Fruit fly (Drosophila melanogaster) whole organism, embryonic: ENCODE data around the gene mrva.
A peak's percentile ranks its signal among the peaks of the same experiment; 100 is the strongest.

Experiments
- Awh ChIP-seq: fragments of 200-800 bp; sonication (Bioruptor generic); IDR thresholded peaks from 2 replicates; pipeline ENCODE4, ENCODE4 v1.3.6; 2022; ENCODE audit warnings: missing biosample characterization, missing genetic modification characterization
- B-H1 ChIP-seq: fragments of 200-800 bp; sonication (Bioruptor generic); IDR thresholded peaks from 3 replicates; pipeline ENCODE4 v1.3.6; 2022; ENCODE audit warnings: missing biosample characterization, missing genetic modification characterization
- Blimp-1 ChIP-seq: fragments of 200-800 bp; sonication (Bioruptor generic); optimal IDR thresholded peaks from 3 replicates; lab custom pipeline; 2018; ENCODE audit warnings: missing biosample characterization, missing genetic modification characterization, mild to moderate bottlenecking, moderate library complexity, missing genetic modification reagents
- BtbVII ChIP-seq: fragments of 200-800 bp; sonication (Bioruptor generic); optimal IDR thresholded peaks from 3 replicates; lab custom pipeline; 2017; ENCODE audit warnings: missing biosample characterization, mild to moderate bottlenecking, missing genetic modification characterization
- CG11085 ChIP-seq: fragments of 200-800 bp; sonication (Bioruptor generic); IDR thresholded peaks from 2 replicates; pipeline ENCODE4 v1.3.6; 2022; ENCODE audit warnings: missing biosample characterization, missing genetic modification characterization
- CG11247 ChIP-seq: fragments of 200-800 bp; sonication (Bioruptor generic); IDR thresholded peaks from 2 replicates; pipeline ENCODE4 v1.3.6; 2022; ENCODE audit warnings: missing biosample characterization, missing genetic modification characterization
- CG13624 ChIP-seq: fragments of 200-800 bp; sonication (Bioruptor generic); optimal IDR thresholded peaks from 2 replicates; lab custom pipeline; 2016; ENCODE audit warnings: missing biosample characterization, missing genetic modification characterization
- CG15011 ChIP-seq: fragments of 200-800 bp; sonication (Bioruptor generic); optimal IDR thresholded peaks from 3 replicates; lab custom pipeline; 2018; ENCODE audit warnings: missing biosample characterization, mild to moderate bottlenecking, missing genetic modification characterization
- CG15073 ChIP-seq: fragments of 200-800 bp; sonication (Bioruptor generic); optimal IDR thresholded peaks from 2 replicates; lab custom pipeline; 2016; ENCODE audit warnings: missing biosample characterization, missing genetic modification characterization
- CG1529 ChIP-seq: fragments of 200-800 bp; sonication (Bioruptor generic); optimal IDR thresholded peaks from 3 replicates; lab custom pipeline; 2018; ENCODE audit warnings: missing biosample characterization, missing genetic modification characterization
- CG15514 ChIP-seq: fragments of 200-800 bp; sonication (Bioruptor generic); optimal IDR thresholded peaks from 3 replicates; lab custom pipeline; 2017; ENCODE audit warnings: missing biosample characterization, missing genetic modification characterization, mild to moderate bottlenecking, moderate library complexity, missing genetic modification reagents
- CG18476 ChIP-seq: fragments of 200-800 bp; sonication (Bioruptor generic); optimal IDR thresholded peaks from 2 replicates; lab custom pipeline; 2016; ENCODE audit warnings: missing biosample characterization, mild to moderate bottlenecking, missing genetic modification characterization
- CG3163 ChIP-seq: fragments of 200-800 bp; sonication (Bioruptor generic); optimal IDR thresholded peaks from 3 replicates; lab custom pipeline; 2016; ENCODE audit warnings: missing biosample characterization, missing genetic modification characterization
- CG4360 ChIP-seq: fragments of 200-800 bp; sonication (Bioruptor generic); IDR thresholded peaks from 2 replicates; pipeline ENCODE4 v1.3.6; 2022; ENCODE audit warnings: missing biosample characterization, missing genetic modification characterization
- CG4404 ChIP-seq: fragments of 200-800 bp; sonication (Bioruptor generic); IDR thresholded peaks from 2 replicates; pipeline ENCODE4 v1.3.6; 2022; ENCODE audit warnings: missing biosample characterization, missing genetic modification characterization
- CG4707 ChIP-seq: fragments of 200-800 bp; sonication (Bioruptor generic); optimal IDR thresholded peaks from 2 replicates; lab custom pipeline; 2018; ENCODE audit warnings: missing biosample characterization, mild to moderate bottlenecking, missing genetic modification characterization, moderate library complexity
- CG6272 ChIP-seq: fragments of 200-800 bp; sonication (Bioruptor generic); IDR thresholded peaks from 2 replicates; pipeline ENCODE4 v1.3.6; 2022; ENCODE audit warnings: missing biosample characterization, missing genetic modification characterization
- CG7839 ChIP-seq: fragments of 200-800 bp; sonication (Bioruptor generic); optimal IDR thresholded peaks from 3 replicates; lab custom pipeline; 2018; ENCODE audit warnings: missing biosample characterization, mild to moderate bottlenecking, missing genetic modification characterization, moderate library complexity
- CG8290 ChIP-seq, 3 experiments: fragments of 200-800 bp; sonication (Bioruptor generic); optimal IDR thresholded peaks; 2 replicates each; lab custom pipeline; 2016 to 2019; ENCODE audit warnings: missing biosample characterization in 3 of 3, missing genetic modification characterization in 3 of 3, mild to moderate bottlenecking in 2 of 3, moderate library complexity in 1 of 3
- CG8359 ChIP-seq: fragments of 200-800 bp; sonication (Bioruptor generic); optimal IDR thresholded peaks from 2 replicates; lab custom pipeline; 2017; ENCODE audit warnings: missing biosample characterization, mild to moderate bottlenecking, missing genetic modification characterization, borderline replicate concordance
- CG8765 ChIP-seq: fragments of 200-800 bp; sonication (Bioruptor generic); IDR thresholded peaks from 2 replicates; pipeline ENCODE4 v1.3.6; 2022; ENCODE audit warnings: missing biosample characterization, missing genetic modification characterization
- CG8944 ChIP-seq: fragments of 200-800 bp; sonication (Bioruptor generic); optimal IDR thresholded peaks from 3 replicates; lab custom pipeline; 2016; ENCODE audit warnings: missing biosample characterization, missing genetic modification characterization
- CG9609 ChIP-seq: fragments of 200-800 bp; sonication (Bioruptor generic); optimal IDR thresholded peaks from 3 replicates; lab custom pipeline; 2016; ENCODE audit warnings: missing biosample characterization, missing genetic modification characterization
- CG9817 ChIP-seq: fragments of 200-800 bp; sonication (Bioruptor generic); optimal IDR thresholded peaks from 2 replicates; lab custom pipeline; 2018; ENCODE audit warnings: missing biosample characterization, mild to moderate bottlenecking, missing genetic modification characterization, moderate library complexity
- CG9932 ChIP-seq: fragments of 200-800 bp; sonication (Bioruptor generic); IDR thresholded peaks from 2 replicates; pipeline ENCODE4 v1.3.6; 2022; ENCODE audit warnings: missing biosample characterization, missing genetic modification characterization
- D19A ChIP-seq: fragments of 200-800 bp; optimal IDR thresholded peaks from 3 replicates; lab custom pipeline; 2019; ENCODE audit warnings: missing biosample characterization, mild to moderate bottlenecking, missing genetic modification characterization, moderate library complexity
- Dip3 ChIP-seq: fragments of 200-800 bp; sonication (Bioruptor generic); optimal IDR thresholded peaks from 3 replicates; lab custom pipeline; 2016; ENCODE audit warnings: missing biosample characterization, missing genetic modification characterization
- Gug ChIP-seq: fragments of 200-800 bp; sonication (Bioruptor generic); IDR thresholded peaks from 4 replicates; pipeline ENCODE4 v1.3.6; 2022; ENCODE audit warnings: missing biosample characterization, missing genetic modification characterization
- HLH54F ChIP-seq: fragments of 200-800 bp; sonication (Bioruptor generic); optimal IDR thresholded peaks from 3 replicates; lab custom pipeline; 2016; ENCODE audit warnings: missing biosample characterization, missing genetic modification characterization
- Lhr ChIP-seq: fragments of 200-800 bp; sonication (Bioruptor generic); optimal IDR thresholded peaks from 3 replicates; lab custom pipeline; 2017; ENCODE audit warnings: mild to moderate bottlenecking, missing biosample characterization, missing genetic modification reagents, missing genetic modification characterization
- Lim3 ChIP-seq: fragments of 200-800 bp; sonication (Bioruptor generic); IDR thresholded peaks from 2 replicates; pipeline ENCODE4 v1.3.6; 2022; ENCODE audit warnings: missing biosample characterization, missing genetic modification characterization
- NFAT ChIP-seq: fragments of 200-800 bp; sonication (Bioruptor generic); IDR thresholded peaks from 2 replicates; pipeline ENCODE4 v1.3.6; 2022; ENCODE audit warnings: missing biosample characterization, missing genetic modification characterization
- Poxn ChIP-seq: fragments of 200-800 bp; sonication (Bioruptor generic); IDR thresholded peaks from 2 replicates; pipeline ENCODE4 v1.3.6; 2022; ENCODE audit warnings: missing biosample characterization, missing genetic modification characterization
- Scr ChIP-seq: fragments of 200-800 bp; sonication (Bioruptor generic); IDR thresholded peaks from 2 replicates; pipeline ENCODE4 v1.3.6; 2022; ENCODE audit warnings: missing biosample characterization, missing genetic modification characterization; ENCODE audit not compliant: partially characterized antibody
- Ssrp ChIP-seq: fragments of 200-800 bp; sonication (Bioruptor generic); optimal IDR thresholded peaks from 2 replicates; lab custom pipeline; 2018; ENCODE audit warnings: missing biosample characterization, mild to moderate bottlenecking, missing genetic modification characterization, moderate library complexity
- YL-1 ChIP-seq: fragments of 200-800 bp; sonication (Bioruptor generic); optimal IDR thresholded peaks from 3 replicates; lab custom pipeline; 2017; ENCODE audit warnings: missing biosample characterization, mild to moderate bottlenecking, missing genetic modification characterization
- bab2 ChIP-seq: fragments of 200-800 bp; sonication (Bioruptor generic); optimal IDR thresholded peaks from 2 replicates; lab custom pipeline; 2016; ENCODE audit warnings: missing biosample characterization, missing genetic modification characterization
- bowl ChIP-seq: fragments of 200-800 bp; sonication (Bioruptor generic); IDR thresholded peaks from 2 replicates; pipeline ENCODE4 v1.3.6; 2022; ENCODE audit warnings: missing biosample characterization, missing genetic modification characterization
- ci ChIP-seq: fragments of 200-800 bp; sonication (Bioruptor generic); IDR thresholded peaks from 3 replicates; pipeline ENCODE4 v1.3.6; 2022; ENCODE audit warnings: missing biosample characterization, missing genetic modification characterization
- fd102C ChIP-seq: fragments of 200-800 bp; sonication (Bioruptor generic); optimal IDR thresholded peaks from 2 replicates; lab custom pipeline; 2018; ENCODE audit warnings: missing biosample characterization, mild to moderate bottlenecking, missing genetic modification characterization, moderate library complexity
- h ChIP-seq: fragments of >200 bp; optimal IDR thresholded peaks from 2 replicates; lab custom pipeline; 2017
- ham ChIP-seq: fragments of 200-800 bp; sonication (Bioruptor generic); IDR thresholded peaks from 2 replicates; pipeline ENCODE4 v1.3.6; 2022; ENCODE audit warnings: missing biosample characterization, missing genetic modification characterization
- jigr1 ChIP-seq: fragments of 200-800 bp; sonication (Bioruptor generic); IDR thresholded peaks from 3 replicates; pipeline ENCODE4 v1.3.6; 2022; ENCODE audit warnings: missing biosample characterization, missing genetic modification characterization
- jumu ChIP-seq: fragments of 200-800 bp; sonication (Bioruptor generic); optimal IDR thresholded peaks from 3 replicates; lab custom pipeline; 2016; ENCODE audit warnings: missing biosample characterization, missing genetic modification characterization
- luna ChIP-seq: fragments of 200-800 bp; sonication (Bioruptor generic); optimal IDR thresholded peaks from 2 replicates; lab custom pipeline; 2016; ENCODE audit warnings: missing biosample characterization, missing genetic modification characterization
- nerfin-1 ChIP-seq: fragments of 200-800 bp; sonication (Bioruptor generic); optimal IDR thresholded peaks from 3 replicates; lab custom pipeline; 2019; ENCODE audit warnings: missing biosample characterization, mild to moderate bottlenecking, missing genetic modification characterization, moderate library complexity
- pho ChIP-seq: fragments of 200-800 bp; sonication (Bioruptor generic); optimal IDR thresholded peaks from 2 replicates; lab custom pipeline; 2016; ENCODE audit warnings: missing biosample characterization, missing genetic modification characterization
- ranshi ChIP-seq: fragments of 200-800 bp; sonication (Bioruptor generic); IDR thresholded peaks from 2 replicates; pipeline ENCODE4 v1.3.6; 2022; ENCODE audit warnings: missing biosample characterization, missing genetic modification characterization
- sens ChIP-seq: fragments of 200-800 bp; sonication (Bioruptor generic); peaks from one replicate; lab custom pipeline; 2016; ENCODE audit warnings: missing biosample characterization, missing genetic modification characterization
- so ChIP-seq: fragments of 200-800 bp; sonication (Bioruptor generic); IDR thresholded peaks from 3 replicates; pipeline ENCODE4 v1.3.6; 2022; ENCODE audit warnings: missing biosample characterization, missing genetic modification characterization
- trem ChIP-seq: fragments of 200-800 bp; optimal IDR thresholded peaks from 3 replicates; lab custom pipeline; 2019; ENCODE audit warnings: missing biosample characterization, mild to moderate bottlenecking, missing genetic modification characterization, moderate library complexity

mrva gene

DNA sequence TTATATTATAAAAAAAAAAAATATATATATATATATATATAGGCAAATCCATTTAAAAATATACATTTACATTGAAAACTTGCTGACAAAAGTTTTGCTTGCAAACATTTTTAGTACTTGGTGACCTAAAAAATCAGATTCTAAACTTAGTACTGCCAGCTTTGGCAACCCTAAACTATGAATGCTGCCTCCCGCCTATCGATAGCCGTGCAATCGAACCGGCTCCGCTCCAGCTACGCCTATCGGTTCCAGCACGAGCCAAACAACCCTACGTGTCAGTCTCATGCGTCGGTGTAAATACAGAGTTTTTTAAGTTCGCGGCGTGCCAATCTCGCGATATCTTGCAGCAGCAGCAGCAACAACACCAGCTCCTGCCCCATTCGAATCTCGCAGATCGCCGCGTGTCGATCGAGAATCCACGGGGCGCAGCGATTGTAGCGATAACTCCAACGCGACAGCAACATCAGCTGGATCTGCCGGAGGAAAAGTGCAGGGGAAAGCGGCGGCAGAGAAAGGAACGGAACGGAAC lies 31.7 kb upstream of the mrva start, which contains the start of gene Sec63:
Gene Sec63 (plus strand): TSS at position 238 of the 529 bp plus-strand sequence.
- TF ChIP-seq CG15011 (GFP tag; lab: Kevin White, UChicago) (no peak), YL-1 (GFP tag; lab: Kevin White, UChicago) (no peak), HLH54F (peak; percentile 6), Scr (peak; percentile 79), Lim3 (GFP tag; lab: Robert Waterston, UW) (no peak), sens (peak; percentile 83), CG6272 (GFP tag; lab: Robert Waterston, UW) (peak; percentile 53), ham (GFP tag; lab: Robert Waterston, UW) (no peak), Dip3 (GFP tag; lab: Kevin White, UChicago) (peak; percentile 58), ci (no peak; the same call in 1 of the 3 replicates), CG8290 (GFP tag; optimal IDR thresholded peaks at IDR 0.05; lab: Kevin White, UChicago) (peak; percentile 35), CG8290 (tag; optimal IDR thresholded peaks at IDR 0.05; lab: Kevin White, UChicago) (peak in 1 of 2 experiments; percentile 81), CG8944 (no peak), jumu (GFP tag; lab: Kevin White, UChicago) (peak; percentile 39), Poxn (GFP tag; lab: Robert Waterston, UW) (no peak), pho (GFP tag; lab: Kevin White, UChicago) (no peak), ranshi (GFP tag; lab: Robert Waterston, UW) (0 out of 2 replicates have a peak, but pooled peaks have one; percentile 32), CG8765 (GFP tag; lab: Robert Waterston, UW) (no peak), so (GFP tag; lab: Robert Waterston, UW) (peak; percentile 60; the same call in 2 of the 3 replicates), luna (GFP tag; lab: Kevin White, UChicago) (peak; percentile 22), bowl (GFP tag; lab: Robert Waterston, UW) (no peak), Blimp-1 (GFP tag; lab: Kevin White, UChicago) (no peak), CG4404 (GFP tag; lab: Robert Waterston, UW) (no peak), fd102C (GFP tag; lab: Kevin White, UChicago) (no peak), CG9932 (peak; percentile 78), trem (tag; lab: Kevin White, UChicago) (peak; percentile 65), nerfin-1 (tag; lab: Kevin White, UChicago) (peak; percentile 21), CG18476 (GFP tag; lab: Kevin White, UChicago) (no peak), B-H1 (GFP tag; lab: Robert Waterston, UW) (no peak), CG7839 (tag; lab: Kevin White, UChicago) (peak; percentile 49), CG4360 (no peak), BtbVII (GFP tag; lab: Kevin White, UChicago) (peak; percentile 21), CG4707 (GFP tag; lab: Kevin White, UChicago) (no peak), CG11085 (GFP tag; lab: Robert Waterston, UW) (peak; percentile 22; the same call in 1 of the 2 replicates), jigr1 (GFP tag; lab: Robert Waterston, UW) (no peak), CG15514 (GFP tag; lab: Kevin White, UChicago) (peak; percentile 100), Awh (0 out of 2 replicates have a peak, but pooled peaks have one; percentile 29), NFAT (GFP tag; lab: Robert Waterston, UW) (peak; percentile 67), Lhr (GFP tag; lab: Kevin White, UChicago) (no peak), Ssrp (tag; lab: Kevin White, UChicago) (peak; percentile 42), CG9817 (tag; lab: Kevin White, UChicago) (peak; percentile 54), CG9609 (GFP tag; lab: Kevin White, UChicago) (peak; percentile 10), Gug (GFP tag; lab: Robert Waterston, UW) (peak; percentile 4; the same call in 1 of the 4 replicates), D19A (tag; lab: Kevin White, UChicago) (no peak), CG11247 (GFP tag; lab: Robert Waterston, UW) (0 out of 2 replicates have a peak, but pooled peaks have one; percentile 16), bab2 (GFP tag; lab: Kevin White, UChicago) (no peak), CG8359 (GFP tag; lab: Kevin White, UChicago) (no peak), CG15073 (GFP tag; lab: Kevin White, UChicago) (no peak), CG3163 (GFP tag; lab: Kevin White, UChicago) (no peak), h (lab: Kevin White, UChicago) (no peak), CG13624 (GFP tag; lab: Kevin White, UChicago) (peak; percentile 36), CG1529 (GFP tag; lab: Kevin White, UChicago) (no peak)
